Fruit fly (Drosophila melanogaster) S2 (cell line): ENCODE data around the gene CG6414.

Experiments
- CG8478 ChIP-seq: fragments of >200 bp; optimal IDR thresholded peaks from 2 replicates; lab custom pipeline; 2018
- CTCF ChIP-seq, 2 experiments: fragments of >200 bp; optimal IDR thresholded peaks; 2 replicates each; lab custom pipeline; 2018

CG6414 gene

DNA sequence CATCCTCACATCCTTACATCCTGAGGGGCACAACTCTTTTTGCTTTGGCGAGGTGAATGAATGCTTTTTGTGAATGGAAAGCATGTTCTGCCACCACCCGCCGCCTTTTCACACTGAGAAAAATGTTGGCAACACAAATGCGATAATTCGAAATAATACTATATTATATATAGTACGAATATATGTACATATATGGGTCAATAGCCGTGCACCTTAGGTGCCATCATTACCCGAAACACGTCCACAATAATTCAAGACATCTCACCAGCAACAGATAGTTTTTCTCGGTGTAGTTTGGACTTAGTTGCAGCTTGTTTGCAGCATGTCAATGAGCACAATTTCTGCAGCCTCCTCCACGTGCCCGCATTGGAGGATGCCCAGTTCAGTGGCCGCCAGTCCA is 39.5 kb downstream of the CG6414 start:
- TF ChIP-seq CTCF (optimal IDR thresholded peaks at IDR 0.05; lab: Kevin White, UChicago) = no peak
- TF ChIP-seq CG8478 (lab: Kevin White, UChicago) = no peak

- TF ChIP-seq CTCF (optimal IDR thresholded peaks at IDR 0.05; lab: Kevin White, UChicago) (no peak), CG8478 (lab: Kevin White, UChicago) (no peak)
Measured at dm6 chrX:3930528-3931251, 40.5 kb downstream of the CG6414 start, which contains the start of gene CG42541. Gene CG42541, minus strand, starts transcription at chrX:3930578.

- TF ChIP-seq CTCF (optimal IDR thresholded peaks at IDR 0.05; lab: Kevin White, UChicago) = no peak
- no peak for TF ChIP-seq CG8478 (lab: Kevin White, UChicago)
Measured at dm6 chrX:3928520-3928919, 42.6 kb downstream of the CG6414 start.
